Worm (Caenorhabditis elegans) whole organism, L4 larva: ENCODE data around the gene gfat-1.
A peak's percentile ranks its signal among the peaks of the same experiment; 100 is the strongest.

Source experiments
- D1046.2 ChIP-seq: fragments of 200-800 bp; sonication (Bioruptor generic); IDR thresholded peaks from 2 replicates; pipeline ENCODE4 v1.3.6; 2022; ENCODE audit warnings: missing genetic modification characterization, missing compliant biosample characterization
- F26F4.8 ChIP-seq: fragments of 200-800 bp; sonication (Bioruptor generic); conservative IDR thresholded peaks from 2 replicates; pipeline ENCODE4 v1.3.6; 2022; ENCODE audit warnings: missing genetic modification characterization, missing compliant biosample characterization
- F37D6.2 ChIP-seq: sonication (generic microtip); optimal IDR thresholded peaks from 2 replicates; lab custom pipeline; 2016; ENCODE audit warnings: mild to moderate bottlenecking, missing genetic modification characterization, missing compliant biosample characterization
- T26A8.4 ChIP-seq: fragments of 200-800 bp; sonication (Bioruptor generic); IDR thresholded peaks from 2 replicates; pipeline ENCODE4 v1.3.6; 2022; ENCODE audit warnings: missing genetic modification characterization, missing compliant biosample characterization
- Y48G9A.11 ChIP-seq: fragments of 200-800 bp; sonication (Bioruptor generic); IDR thresholded peaks from 2 replicates; pipeline ENCODE4 v1.3.6; 2022; ENCODE audit warnings: missing genetic modification reagents, missing genetic modification characterization, missing compliant biosample characterization
- Y5F2A.4 ChIP-seq: fragments of 200-800 bp; sonication (Bioruptor generic); optimal IDR thresholded peaks from 2 replicates; lab custom pipeline; 2018; ENCODE audit warnings: mild to moderate bottlenecking, missing genetic modification characterization, missing compliant biosample characterization
- ZK337.2 ChIP-seq: fragments of 200-800 bp; sonication (Bioruptor generic); IDR thresholded peaks from 2 replicates; pipeline ENCODE4 v1.3.6; 2022; ENCODE audit warnings: missing genetic modification reagents, missing genetic modification characterization, missing compliant biosample characterization
- ZK546.5 ChIP-seq, 2 experiments: sonication (generic microtip); optimal IDR thresholded peaks; 2 replicates each; lab custom pipeline; 2017; ENCODE audit warnings: missing biosample characterization in 2 of 2, missing genetic modification characterization in 2 of 2
- aly-2 ChIP-seq: sonication (generic microtip); optimal IDR thresholded peaks from 2 replicates; lab custom pipeline; 2018; ENCODE audit warnings: missing biosample characterization, missing genetic modification characterization
- ama-1 ChIP-seq: fragments of 150-350 bp; optimal IDR thresholded peaks from 2 replicates; lab custom pipeline; 2014; ENCODE audit warnings: inconsistent platforms, mixed read lengths
- ceh-44 ChIP-seq: fragments of 200-800 bp; sonication (Bioruptor generic); IDR thresholded peaks from 2 replicates; pipeline ENCODE4 v1.3.6; 2022; ENCODE audit warnings: missing genetic modification reagents, missing genetic modification characterization, missing compliant biosample characterization
- ceh-62 ChIP-seq: sonication (generic microtip); optimal IDR thresholded peaks from 2 replicates; lab custom pipeline; 2017; ENCODE audit warnings: missing biosample characterization, missing genetic modification characterization
- cey-2 ChIP-seq: sonication (generic microtip); optimal IDR thresholded peaks from 3 replicates; lab custom pipeline; 2017; ENCODE audit warnings: missing genetic modification characterization, mild to moderate bottlenecking, missing compliant biosample characterization, antibody characterized with exemption, borderline replicate concordance; ENCODE audit not compliant: insufficient read depth
- ctbp-1 ChIP-seq: fragments of 200-800 bp; sonication (Bioruptor generic); IDR thresholded peaks from 2 replicates; pipeline ENCODE4 v1.3.6; 2022; ENCODE audit warnings: missing genetic modification reagents, missing genetic modification characterization, missing compliant biosample characterization
- daf-12 ChIP-seq: fragments of 150-350 bp; optimal IDR thresholded peaks from 2 replicates; lab custom pipeline; 2014; ENCODE audit warnings: missing biosample characterization, missing genetic modification reagents, missing genetic modification characterization
- daf-19 ChIP-seq: fragments of 200-800 bp; sonication (Bioruptor generic); conservative IDR thresholded peaks from 2 replicates; pipeline ENCODE4 v1.3.6; 2022; ENCODE audit warnings: missing genetic modification characterization, missing compliant biosample characterization
- daf-8 ChIP-seq: fragments of 200-800 bp; sonication (Bioruptor generic); IDR thresholded peaks from 2 replicates; pipeline ENCODE4 v1.3.6; 2022; ENCODE audit warnings: missing genetic modification characterization, missing compliant biosample characterization
- dpl-1 ChIP-seq: fragments of 150-350 bp; optimal IDR thresholded peaks from 2 replicates; lab custom pipeline; 2014; ENCODE audit warnings: missing biosample characterization, missing genetic modification reagents, missing genetic modification characterization
- duxl-1 ChIP-seq: sonication (generic microtip); optimal IDR thresholded peaks from 2 replicates; lab custom pipeline; 2016; ENCODE audit warnings: mild to moderate bottlenecking, missing genetic modification characterization, moderate library complexity, missing compliant biosample characterization; ENCODE audit not compliant: poor library complexity
- egl-43 ChIP-seq: fragments of 200-800 bp; sonication (Bioruptor generic); IDR thresholded peaks from 2 replicates; pipeline ENCODE4 v1.3.6; 2022; ENCODE audit warnings: missing genetic modification reagents, missing genetic modification characterization, missing compliant biosample characterization
- fkh-10 ChIP-seq: fragments of 150-350 bp; optimal IDR thresholded peaks from 2 replicates; lab custom pipeline; 2014; ENCODE audit warnings: missing biosample characterization, missing genetic modification reagents, missing genetic modification characterization
- lin-1 ChIP-seq: fragments of 200-800 bp; sonication (Bioruptor generic); IDR thresholded peaks from 2 replicates; pipeline ENCODE4 v1.3.6; 2022; ENCODE audit warnings: missing genetic modification reagents, missing genetic modification characterization, missing compliant biosample characterization
- lin-13 ChIP-seq: fragments of 150-350 bp; optimal IDR thresholded peaks from 2 replicates; lab custom pipeline; 2014; ENCODE audit warnings: missing biosample characterization, missing genetic modification reagents, missing genetic modification characterization
- lin-15B ChIP-seq: fragments of 150-350 bp; sonication (generic microtip); optimal IDR thresholded peaks from 3 replicates; lab custom pipeline; 2014; ENCODE audit warnings: missing biosample characterization, missing genetic modification characterization
- lin-29 ChIP-seq: fragments of 200-800 bp; sonication (Bioruptor generic); IDR thresholded peaks from 2 replicates; pipeline ENCODE4 v1.3.6; 2022; ENCODE audit warnings: missing genetic modification reagents, missing genetic modification characterization, missing compliant biosample characterization
- lin-38 ChIP-seq: fragments of 200-800 bp; sonication (Bioruptor generic); IDR thresholded peaks from 2 replicates; pipeline ENCODE4 v1.3.6; 2022; ENCODE audit warnings: missing genetic modification reagents, missing genetic modification characterization, missing compliant biosample characterization
- lsy-2 ChIP-seq, 2 experiments: fragments of 150-350 bp in 1 of 2; sonication (generic microtip) in 1 of 2; optimal IDR thresholded peaks; 2 replicates each; lab custom pipeline; 2014 to 2017; ENCODE audit warnings: missing biosample characterization in 2 of 2, missing genetic modification characterization in 2 of 2
- madf-5 ChIP-seq, 2 experiments: fragments of 200-800 bp; sonication (Bioruptor generic); IDR thresholded peaks; 2 replicates each; pipeline ENCODE4 v1.3.6; 2022; ENCODE audit warnings: missing compliant biosample characterization in 2 of 2, missing genetic modification characterization in 2 of 2
- madf-9 ChIP-seq: fragments of 200-800 bp; sonication (Bioruptor generic); conservative IDR thresholded peaks from 2 replicates; pipeline ENCODE4 v1.3.6; 2022; ENCODE audit warnings: missing genetic modification reagents, missing genetic modification characterization, missing compliant biosample characterization
- mep-1 ChIP-seq: fragments of 150-350 bp; sonication (generic microtip); optimal IDR thresholded peaks from 3 replicates; lab custom pipeline; 2014; ENCODE audit warnings: missing biosample characterization, missing genetic modification characterization
- mes-2 ChIP-seq: sonication (generic microtip); optimal IDR thresholded peaks from 2 replicates; lab custom pipeline; 2016; ENCODE audit warnings: missing genotype, mild to moderate bottlenecking, missing genetic modification characterization, missing compliant biosample characterization; ENCODE audit not compliant: poor library complexity, severe bottlenecking
- nhr-10 ChIP-seq: fragments of 150-350 bp; optimal IDR thresholded peaks from 2 replicates; lab custom pipeline; 2014; ENCODE audit warnings: missing biosample characterization, missing genetic modification characterization
- nhr-102 ChIP-seq: sonication (generic microtip); optimal IDR thresholded peaks from 2 replicates; lab custom pipeline; 2016; ENCODE audit warnings: mild to moderate bottlenecking, missing genetic modification characterization, moderate library complexity, missing compliant biosample characterization
- nhr-11 ChIP-seq: fragments of 150-350 bp; optimal IDR thresholded peaks from 2 replicates; lab custom pipeline; 2014; ENCODE audit warnings: missing biosample characterization, missing genetic modification characterization
- nhr-48 ChIP-seq: sonication (generic microtip); optimal IDR thresholded peaks from 2 replicates; lab custom pipeline; 2016; ENCODE audit warnings: mild to moderate bottlenecking, missing genetic modification characterization, missing compliant biosample characterization
- nhr-6 ChIP-seq: fragments of 150-350 bp; optimal IDR thresholded peaks from 2 replicates; lab custom pipeline; 2014; ENCODE audit warnings: missing biosample characterization, missing genetic modification characterization
- nhr-77 ChIP-seq: fragments of 150-350 bp; optimal IDR thresholded peaks from 2 replicates; lab custom pipeline; 2014; ENCODE audit warnings: missing biosample characterization, missing genetic modification characterization
- pha-4 ChIP-seq, 2 experiments: fragments of 150-350 bp in 1 of 2; fragments of 200-800 bp in 1 of 2; sonication (Bioruptor generic) in 1 of 2; IDR thresholded peaks in 1 of 2; optimal IDR thresholded peaks in 1 of 2; 2 replicates each; pipeline versions ENCODE4 v1.3.6 to Lab custom; 2014 to 2022; ENCODE audit warnings: missing genetic modification characterization in 2 of 2, missing genetic modification reagents in 2 of 2, missing biosample characterization in 1 of 2, missing compliant biosample characterization in 1 of 2
- php-3 ChIP-seq: fragments of 200-800 bp; sonication (Bioruptor generic); IDR thresholded peaks from 2 replicates; pipeline ENCODE4 v1.3.6; 2022; ENCODE audit warnings: missing genetic modification reagents, missing genetic modification characterization, missing compliant biosample characterization
- rbr-2 ChIP-seq: sonication (generic microtip); optimal IDR thresholded peaks from 2 replicates; lab custom pipeline; 2016; ENCODE audit warnings: missing genotype, missing genetic modification characterization, missing compliant biosample characterization
- saeg-2 ChIP-seq: fragments of 200-800 bp; sonication (Bioruptor generic); IDR thresholded peaks from 2 replicates; pipeline ENCODE4 v1.3.6; 2022; ENCODE audit warnings: missing genetic modification reagents, missing genetic modification characterization, missing compliant biosample characterization
- skn-1 ChIP-seq: fragments of 150-350 bp; optimal IDR thresholded peaks from 2 replicates; lab custom pipeline; 2014; ENCODE audit warnings: missing biosample characterization, missing genetic modification characterization
- spr-1 ChIP-seq: sonication (generic microtip); optimal IDR thresholded peaks from 2 replicates; lab custom pipeline; 2016; ENCODE audit warnings: mild to moderate bottlenecking, missing genetic modification characterization, missing compliant biosample characterization
- tag-97 ChIP-seq: fragments of 200-800 bp; sonication (Bioruptor generic); IDR thresholded peaks from 2 replicates; pipeline ENCODE4 v1.3.6; 2022; ENCODE audit warnings: missing genetic modification characterization, missing compliant biosample characterization
- tra-1 ChIP-seq: fragments of 200-800 bp; sonication (Bioruptor generic); IDR thresholded peaks from 2 replicates; pipeline ENCODE4 v1.3.6; 2022; ENCODE audit warnings: missing genetic modification reagents, missing genetic modification characterization, missing compliant biosample characterization
- unc-39 ChIP-seq: sonication (generic microtip); optimal IDR thresholded peaks from 2 replicates; lab custom pipeline; 2017; ENCODE audit warnings: missing biosample characterization, missing genetic modification characterization
- zfp-3 ChIP-seq: fragments of 200-800 bp; sonication (Bioruptor generic); conservative IDR thresholded peaks from 2 replicates; pipeline ENCODE4 v1.3.6; 2022; ENCODE audit warnings: missing genetic modification reagents, missing genetic modification characterization, missing compliant biosample characterization

gfat-1 gene

ce11 chrII:11642025-11642424 is 46.8 kb upstream of the gfat-1 start (continued):
- no peak for TF ChIP-seq lin-1 (GFP tag; lab: Robert Waterston, UW)

DNA sequence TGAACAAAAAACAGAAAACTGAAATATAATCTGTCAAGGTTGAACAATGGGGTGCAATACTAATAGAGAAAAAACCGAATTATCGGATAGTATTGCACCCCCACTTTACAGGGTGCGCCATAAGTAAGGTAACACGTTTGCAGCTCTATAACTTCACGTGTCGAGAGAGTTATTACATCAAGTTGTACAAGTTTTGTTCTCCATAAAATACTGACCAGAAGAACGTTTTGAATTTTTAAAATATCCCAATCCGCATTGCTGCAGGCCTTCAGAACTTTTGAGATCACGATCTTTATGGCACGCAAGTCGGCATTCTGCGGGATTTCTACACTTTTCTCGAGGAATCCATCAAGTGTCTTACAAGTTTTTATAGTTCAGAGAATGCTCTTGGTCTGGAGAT is 42.6 kb upstream of the gfat-1 start:
- TF ChIP-seq cey-2 (tag; lab: Kevin White, UChicago) = no peak
- TF ChIP-seq T26A8.4 (GFP tag; lab: Robert Waterston, UW) = 0 out of 2 replicates have a peak, but pooled peaks have one; percentile 52
- TF ChIP-seq lin-38 = peak; percentile 41
- TF ChIP-seq mes-2 = peak; percentile 2
- no peak for TF ChIP-seq spr-1
- TF ChIP-seq nhr-102 (tag; lab: Kevin White, UChicago) = peak; percentile 24
- peak; percentile 0 for TF ChIP-seq F37D6.2 (tag; lab: Kevin White, UChicago)

- TF ChIP-seq php-3 (GFP tag; lab: Robert Waterston, UW) (0 out of 2 replicates have a peak, but pooled peaks have one; percentile 11), F26F4.8 (GFP tag; lab: Robert Waterston, UW) (no peak), dpl-1 (GFP tag; lab: Kevin White, UChicago) (no peak), lin-38 (no peak), madf-5 (GFP tag; IDR thresholded peaks at IDR 0.05; lab: Robert Waterston, UW) (no peak), madf-9 (GFP tag; lab: Robert Waterston, UW) (0 out of 2 replicates have a peak, but pooled peaks have one; percentile 37), nhr-10 (tag; lab: Kevin White, UChicago) (no peak), Y5F2A.4 (no peak), nhr-77 (tag; lab: Kevin White, UChicago) (no peak), T26A8.4 (GFP tag; lab: Robert Waterston, UW) (peak; percentile 62; the same call in 1 of the 2 replicates), egl-43 (GFP tag; lab: Robert Waterston, UW) (no peak), daf-8 (GFP tag; lab: Robert Waterston, UW) (no peak), fkh-10 (no peak), ceh-62 (no peak), ceh-44 (GFP tag; lab: Robert Waterston, UW) (no peak), daf-19 (GFP tag; lab: Robert Waterston, UW) (no peak), tag-97 (no peak), duxl-1 (peak; percentile 50), Y48G9A.11 (GFP tag; lab: Robert Waterston, UW) (no peak), lin-29 (no peak), pha-4 (GFP tag; IDR thresholded peaks at IDR 0.05; lab: Robert Waterston, UW) (0 out of 2 replicates have a peak, but pooled peaks have one; percentile 15), pha-4 (tag; optimal IDR thresholded peaks at IDR 0.05; lab: Kevin White, UChicago) (no peak), tra-1 (GFP tag; lab: Robert Waterston, UW) (no peak), lsy-2 (tag; optimal IDR thresholded peaks at IDR 0.05; lab: Kevin White, UChicago) (peak in 1 of 2 experiments; percentile 18), rbr-2 (tag; lab: Kevin White, UChicago) (no peak), aly-2 (tag; lab: Kevin White, UChicago) (no peak), unc-39 (no peak), nhr-6 (tag; lab: Kevin White, UChicago) (no peak), zfp-3 (no peak), daf-12 (tag; lab: Kevin White, UChicago) (no peak), ZK337.2 (GFP tag; lab: Robert Waterston, UW) (no peak), D1046.2 (GFP tag; lab: Robert Waterston, UW) (no peak), skn-1 (no peak), nhr-11 (tag; lab: Kevin White, UChicago) (no peak), ZK546.5 (tag; optimal IDR thresholded peaks at IDR 0.05; lab: Kevin White, UChicago) (no peak), lin-13 (GFP tag; lab: Kevin White, UChicago) (no peak), ctbp-1 (no peak), mep-1 (tag; lab: Kevin White, UChicago) (peak; percentile 50), lin-15B (tag; lab: Kevin White, UChicago) (no peak), ama-1 (peak; percentile 61), saeg-2 (GFP tag; lab: Robert Waterston, UW) (no peak), nhr-48 (peak; percentile 17)
These were observed 42.1 kb upstream of the gfat-1 start for ce11 chrII:11637189-11637754.
